Worm (Caenorhabditis elegans) whole organism, dauer: ENCODE measurements around the gene ZC518.8.

Source experiments
- unc-62 ChIP-seq: sonication (generic microtip); optimal IDR thresholded peaks from 2 replicates; lab custom pipeline; 2017; ENCODE audit warnings: missing biosample characterization, missing genetic modification reagents, missing genetic modification characterization

Gene ZC518.8

ce11 chrIV:12361392-12362092, at the start of gene ZC518.8, which contains the start of gene ccr-4:
ZC518.8 (minus strand) TSS chrIV:12361908.
ccr-4 (plus strand) TSS chrIV:12361542.
- no peak for TF ChIP-seq unc-62 (GFP tag; lab: Kevin White, UChicago)

- TF ChIP-seq unc-62 (GFP tag; lab: Kevin White, UChicago) = no peak
Observed at ce11 chrIV:12410167-12410566, 48.5 kb upstream of the ZC518.8 start, which contains the start of gene acl-13. acl-13 (plus strand) TSS chrIV:12410467.

ce11 chrIV:12408625-12409024, 46.9 kb upstream of the ZC518.8 start, which contains the start of gene dsb-1:
dsb-1 (plus strand) TSS chrIV:12408925.
- no peak for TF ChIP-seq unc-62 (GFP tag; lab: Kevin White, UChicago)

- no peak for TF ChIP-seq unc-62 (GFP tag; lab: Kevin White, UChicago)
Observed at ce11 chrIV:12404137-12404536, 42.4 kb upstream of the ZC518.8 start, which contains the start of gene gex-3. gex-3 (plus strand) TSS chrIV:12404431.

ce11 chrIV:12403440-12403839, 41.7 kb upstream of the ZC518.8 start:
- TF ChIP-seq unc-62 (GFP tag; lab: Kevin White, UChicago) = no peak

ce11 chrIV:12399983-12400382, 38.3 kb upstream of the ZC518.8 start:
- no peak for TF ChIP-seq unc-62 (GFP tag; lab: Kevin White, UChicago)

- TF ChIP-seq unc-62 (GFP tag; lab: Kevin White, UChicago) = no peak
Observed at ce11 chrIV:12398437-12398836, 36.7 kb upstream of the ZC518.8 start, which contains the start of gene acs-20. acs-20 (minus strand) TSS chrIV:12398706.

ce11 chrIV:12396645-12397258, 35.0 kb upstream of the ZC518.8 start:
- no peak for TF ChIP-seq unc-62 (GFP tag; lab: Kevin White, UChicago)

ce11 chrIV:12391003-12391637, 29.4 kb upstream of the ZC518.8 start, which contains the start of the genes rps-23 and dpm-3:
rps-23 (minus strand) TSS chrIV:12391053.
dpm-3 (plus strand) TSS chrIV:12391587.
- no peak for TF ChIP-seq unc-62 (GFP tag; lab: Kevin White, UChicago)

ce11 chrIV:12389951-12390350, 28.2 kb upstream of the ZC518.8 start, which contains the start of gene spe-45:
spe-45 (minus strand) TSS chrIV:12390095.
- no peak for TF ChIP-seq unc-62 (GFP tag; lab: Kevin White, UChicago)

- no peak for TF ChIP-seq unc-62 (GFP tag; lab: Kevin White, UChicago)
Observed at ce11 chrIV:12385061-12385460, 23.4 kb upstream of the ZC518.8 start, which contains the start of gene F28D1.6. F28D1.6 (minus strand) TSS chrIV:12385161.

ce11 chrIV:12382864-12383263, 21.2 kb upstream of the ZC518.8 start, which contains the start of gene thn-2:
thn-2 (plus strand) TSS chrIV:12383170.
- TF ChIP-seq unc-62 (GFP tag; lab: Kevin White, UChicago) = no peak

- no peak for TF ChIP-seq unc-62 (GFP tag; lab: Kevin White, UChicago)
Observed at ce11 chrIV:12379784-12380183, 18.1 kb upstream of the ZC518.8 start, which contains the start of gene thn-1. thn-1 (plus strand) TSS chrIV:12380084.

- no peak for TF ChIP-seq unc-62 (GFP tag; lab: Kevin White, UChicago)
Observed at ce11 chrIV:12378919-12379318, 17.2 kb upstream of the ZC518.8 start.

- TF ChIP-seq unc-62 (GFP tag; lab: Kevin White, UChicago) = no peak
Observed at ce11 chrIV:12376021-12376420, 14.3 kb upstream of the ZC518.8 start, which contains the start of gene atz-1. atz-1 (minus strand) TSS chrIV:12376121.

- TF ChIP-seq unc-62 (GFP tag; lab: Kevin White, UChicago) = no peak
Observed at ce11 chrIV:12371879-12372278, 10.2 kb upstream of the ZC518.8 start, which contains the start of gene wdr-46. wdr-46 (plus strand) TSS chrIV:12372253.
